Fruit fly (Drosophila melanogaster) whole organism, embryonic: ENCODE data around the gene vas.

Source experiments
- Abd-B ChIP-seq: fragments of 200-800 bp; sonication (Bioruptor generic); optimal IDR thresholded peaks from 2 replicates; lab custom pipeline; 2018; ENCODE audit warnings: missing biosample characterization, mild to moderate bottlenecking, missing genetic modification characterization, moderate library complexity
- CG10274 ChIP-seq: fragments of 200-800 bp; sonication (Bioruptor generic); optimal IDR thresholded peaks from 3 replicates; lab custom pipeline; 2017; ENCODE audit warnings: missing biosample characterization, mild to moderate bottlenecking, missing genetic modification characterization
- CG10959 ChIP-seq: fragments of 200-800 bp; sonication (Bioruptor generic); IDR thresholded peaks from 2 replicates; pipeline ENCODE4 v1.3.6; 2022; ENCODE audit warnings: missing biosample characterization, missing genetic modification characterization
- CG12219 ChIP-seq: fragments of 200-800 bp; sonication (Bioruptor generic); optimal IDR thresholded peaks from 3 replicates; lab custom pipeline; 2018; ENCODE audit warnings: missing biosample characterization, mild to moderate bottlenecking, missing genetic modification characterization
- CG1529 ChIP-seq: fragments of 200-800 bp; sonication (Bioruptor generic); optimal IDR thresholded peaks from 3 replicates; lab custom pipeline; 2018; ENCODE audit warnings: missing biosample characterization, missing genetic modification characterization
- CG17328 ChIP-seq: fragments of 200-800 bp; sonication (Bioruptor generic); IDR thresholded peaks from 2 replicates; pipeline ENCODE4 v1.3.6; 2022; ENCODE audit warnings: missing biosample characterization, missing genetic modification characterization
- CG17385 ChIP-seq: fragments of 200-800 bp; sonication (Bioruptor generic); optimal IDR thresholded peaks from 3 replicates; lab custom pipeline; 2018; ENCODE audit warnings: missing biosample characterization, mild to moderate bottlenecking, missing genetic modification characterization
- CG17568 ChIP-seq: fragments of 200-800 bp; sonication (Bioruptor generic); optimal IDR thresholded peaks from 2 replicates; lab custom pipeline; 2018; ENCODE audit warnings: missing biosample characterization, mild to moderate bottlenecking, missing genetic modification characterization, moderate library complexity
- CG1792 ChIP-seq: fragments of 200-800 bp; sonication (Bioruptor generic); optimal IDR thresholded peaks from 2 replicates; lab custom pipeline; 2016; ENCODE audit warnings: missing biosample characterization, missing genetic modification characterization
- CG18764 ChIP-seq: fragments of 200-800 bp; sonication (Bioruptor generic); optimal IDR thresholded peaks from 3 replicates; lab custom pipeline; 2016; ENCODE audit warnings: missing biosample characterization, missing genetic modification characterization
- CG2712 ChIP-seq: fragments of 200-800 bp; optimal IDR thresholded peaks from 3 replicates; lab custom pipeline; 2019; ENCODE audit warnings: missing biosample characterization, mild to moderate bottlenecking, missing genetic modification characterization, moderate library complexity
- CG31224 ChIP-seq: fragments of 200-800 bp; sonication (Bioruptor generic); IDR thresholded peaks from 2 replicates; pipeline ENCODE4 v1.3.6; 2022; ENCODE audit warnings: missing biosample characterization, missing genetic modification characterization
- CG3407 ChIP-seq: fragments of 200-800 bp; sonication (Bioruptor generic); optimal IDR thresholded peaks from 2 replicates; lab custom pipeline; 2018; ENCODE audit warnings: missing biosample characterization, mild to moderate bottlenecking, missing genetic modification characterization
- CG34422 ChIP-seq: fragments of 200-800 bp; sonication (Bioruptor generic); IDR thresholded peaks from 3 replicates; pipeline ENCODE4 v1.3.6; 2022; ENCODE audit warnings: missing biosample characterization, missing genetic modification characterization
- CG4282 ChIP-seq: fragments of 200-800 bp; sonication (Bioruptor generic); optimal IDR thresholded peaks from 2 replicates; lab custom pipeline; 2016; ENCODE audit warnings: missing biosample characterization, missing genetic modification characterization
- CG4424 ChIP-seq: fragments of 200-800 bp; sonication (Bioruptor generic); optimal IDR thresholded peaks from 3 replicates; lab custom pipeline; 2016; ENCODE audit warnings: missing biosample characterization, missing genetic modification characterization
- CG6654 ChIP-seq: fragments of 200-800 bp; sonication (Bioruptor generic); optimal IDR thresholded peaks from 2 replicates; lab custom pipeline; 2017; ENCODE audit warnings: missing biosample characterization, mild to moderate bottlenecking, missing genetic modification characterization
- CG6689 ChIP-seq: fragments of 200-800 bp; sonication (Bioruptor generic); IDR thresholded peaks from 2 replicates; pipeline ENCODE4 v1.3.6; 2022; ENCODE audit warnings: missing biosample characterization, missing genetic modification characterization
- CG8478 ChIP-seq: fragments of >200 bp; optimal IDR thresholded peaks from 2 replicates; lab custom pipeline; 2018
- CG9437 ChIP-seq: fragments of 200-800 bp; sonication (Bioruptor generic); optimal IDR thresholded peaks from 2 replicates; lab custom pipeline; 2018; ENCODE audit warnings: missing biosample characterization, mild to moderate bottlenecking, missing genetic modification characterization
- CG9609 ChIP-seq: fragments of 200-800 bp; sonication (Bioruptor generic); optimal IDR thresholded peaks from 3 replicates; lab custom pipeline; 2016; ENCODE audit warnings: missing biosample characterization, missing genetic modification characterization
- D ChIP-seq, 2 experiments: fragments of 200-800 bp in 1 of 2; fragments of >200 bp in 1 of 2; sonication (Bioruptor generic) in 1 of 2; optimal IDR thresholded peaks; 2 replicates in 1 of 2; 3 replicates in 1 of 2; lab custom pipeline; 2017; ENCODE audit warnings: mild to moderate bottlenecking in 1 of 2, missing biosample characterization in 1 of 2, missing genetic modification characterization in 1 of 2, missing genetic modification reagents in 1 of 2
- Dbx ChIP-seq: fragments of 200-800 bp; sonication (Bioruptor generic); IDR thresholded peaks from 3 replicates; pipeline ENCODE4 v1.3.6; 2022; ENCODE audit warnings: missing biosample characterization, missing genetic modification characterization
- Dek ChIP-seq: fragments of 200-800 bp; sonication (Bioruptor generic); optimal IDR thresholded peaks from 3 replicates; lab custom pipeline; 2019; ENCODE audit warnings: missing biosample characterization, mild to moderate bottlenecking, missing genetic modification characterization, moderate library complexity
- E2f1 ChIP-seq: fragments of 200-800 bp; sonication (Bioruptor generic); IDR thresholded peaks from 2 replicates; pipeline ENCODE4 v1.3.6; 2022; ENCODE audit warnings: missing biosample characterization, missing genetic modification characterization
- HLH54F ChIP-seq: fragments of 200-800 bp; sonication (Bioruptor generic); optimal IDR thresholded peaks from 3 replicates; lab custom pipeline; 2016; ENCODE audit warnings: missing biosample characterization, missing genetic modification characterization
- Hr39 ChIP-seq: fragments of >200 bp; optimal IDR thresholded peaks from 2 replicates; lab custom pipeline; 2017
- MBD-R2 ChIP-seq: fragments of 200-800 bp; sonication (Bioruptor generic); IDR thresholded peaks from 2 replicates; pipeline ENCODE4 v1.3.6; 2022; ENCODE audit warnings: missing biosample characterization, missing genetic modification characterization
- MTF-1 ChIP-seq: fragments of 200-800 bp; sonication (Bioruptor generic); optimal IDR thresholded peaks from 2 replicates; lab custom pipeline; 2018; ENCODE audit warnings: missing biosample characterization, mild to moderate bottlenecking, missing genetic modification characterization, borderline replicate concordance
- NC2α ChIP-seq: fragments of 200-800 bp; sonication (Bioruptor generic); optimal IDR thresholded peaks from 2 replicates; lab custom pipeline; 2016; ENCODE audit warnings: missing biosample characterization, missing genetic modification characterization
- Usf ChIP-seq: fragments of 200-800 bp; sonication (Bioruptor generic); optimal IDR thresholded peaks from 2 replicates; lab custom pipeline; 2017; ENCODE audit warnings: missing genotype, missing biosample characterization, missing genetic modification characterization
- ab ChIP-seq: fragments of 200-800 bp; sonication (Bioruptor generic); optimal IDR thresholded peaks from 2 replicates; lab custom pipeline; 2016; ENCODE audit warnings: missing biosample characterization, missing genetic modification characterization
- aop ChIP-seq: fragments of 200-800 bp; sonication (Bioruptor generic); IDR thresholded peaks from 2 replicates; pipeline ENCODE4 v1.3.6; 2022; ENCODE audit warnings: missing biosample characterization, missing genetic modification characterization
- bcd ChIP-seq: fragments of 200-800 bp; sonication (Bioruptor generic); optimal IDR thresholded peaks from 2 replicates; lab custom pipeline; 2017; ENCODE audit warnings: missing biosample characterization, mild to moderate bottlenecking, missing genetic modification characterization
- cato ChIP-seq: fragments of 200-800 bp; sonication (Bioruptor generic); optimal IDR thresholded peaks from 2 replicates; lab custom pipeline; 2016; ENCODE audit warnings: missing biosample characterization, missing genetic modification characterization, borderline replicate concordance
- eyg ChIP-seq: fragments of 200-800 bp; sonication (Bioruptor generic); optimal IDR thresholded peaks from 3 replicates; lab custom pipeline; 2016; ENCODE audit warnings: missing biosample characterization, missing genetic modification characterization
- fd102C ChIP-seq: fragments of 200-800 bp; sonication (Bioruptor generic); optimal IDR thresholded peaks from 2 replicates; lab custom pipeline; 2018; ENCODE audit warnings: missing biosample characterization, mild to moderate bottlenecking, missing genetic modification characterization, moderate library complexity
- ind ChIP-seq: fragments of 200-800 bp; sonication (Bioruptor generic); optimal IDR thresholded peaks from 3 replicates; lab custom pipeline; 2016; ENCODE audit warnings: missing biosample characterization, missing genetic modification characterization
- maf-S ChIP-seq: fragments of 200-800 bp; sonication (Bioruptor generic); optimal IDR thresholded peaks from 2 replicates; lab custom pipeline; 2016; ENCODE audit warnings: missing biosample characterization, missing genetic modification characterization
- mam ChIP-seq: fragments of 200-800 bp; sonication (Bioruptor generic); optimal IDR thresholded peaks from 3 replicates; lab custom pipeline; 2016; ENCODE audit warnings: missing biosample characterization, missing genetic modification characterization
- mirr ChIP-seq: fragments of 200-800 bp; sonication (Bioruptor generic); optimal IDR thresholded peaks from 3 replicates; lab custom pipeline; 2018; ENCODE audit warnings: missing biosample characterization, mild to moderate bottlenecking, missing genetic modification characterization
- nau ChIP-seq: fragments of 200-800 bp; sonication (Bioruptor generic); optimal IDR thresholded peaks from 3 replicates; lab custom pipeline; 2017; ENCODE audit warnings: missing biosample characterization, mild to moderate bottlenecking, missing genetic modification characterization, missing genetic modification reagents
- nmo ChIP-seq: fragments of 200-800 bp; sonication (Bioruptor generic); optimal IDR thresholded peaks from 2 replicates; lab custom pipeline; 2018; ENCODE audit warnings: missing biosample characterization, mild to moderate bottlenecking, missing genetic modification characterization, moderate library complexity
- onecut ChIP-seq: fragments of 200-800 bp; sonication (Bioruptor generic); IDR thresholded peaks from 2 replicates; pipeline ENCODE4 v1.3.6; 2022; ENCODE audit warnings: missing biosample characterization, missing genetic modification characterization
- p53 ChIP-seq: fragments of 200-800 bp; sonication (Bioruptor generic); optimal IDR thresholded peaks from 2 replicates; lab custom pipeline; 2016; ENCODE audit warnings: missing biosample characterization, missing genetic modification characterization
- pum ChIP-seq: fragments of 200-800 bp; sonication (Bioruptor generic); optimal IDR thresholded peaks from 2 replicates; lab custom pipeline; 2016; ENCODE audit warnings: missing biosample characterization, missing genetic modification characterization
- pzg ChIP-seq: fragments of 200-800 bp; sonication (Bioruptor generic); optimal IDR thresholded peaks from 3 replicates; lab custom pipeline; 2018; ENCODE audit warnings: missing biosample characterization, mild to moderate bottlenecking, missing genetic modification characterization, moderate library complexity
- shn ChIP-seq: fragments of 200-800 bp; sonication (Bioruptor generic); optimal IDR thresholded peaks from 3 replicates; lab custom pipeline; 2016; ENCODE audit warnings: missing biosample characterization, missing genetic modification characterization
- slp2 ChIP-seq: fragments of 200-800 bp; sonication (Bioruptor generic); optimal IDR thresholded peaks from 2 replicates; lab custom pipeline; 2016; ENCODE audit warnings: missing biosample characterization, missing genetic modification characterization
- stwl ChIP-seq: fragments of 200-800 bp; sonication (Bioruptor generic); optimal IDR thresholded peaks from 3 replicates; lab custom pipeline; 2018; ENCODE audit warnings: missing biosample characterization, mild to moderate bottlenecking, missing genetic modification characterization, moderate library complexity
- vvl ChIP-seq: fragments of 200-800 bp; sonication (Bioruptor generic); IDR thresholded peaks from 2 replicates; pipeline ENCODE4 v1.3.6; 2022; ENCODE audit warnings: missing biosample characterization, missing genetic modification characterization
- zf30C ChIP-seq: fragments of 200-800 bp; sonication (Bioruptor generic); optimal IDR thresholded peaks from 3 replicates; lab custom pipeline; 2018; ENCODE audit warnings: missing biosample characterization, mild to moderate bottlenecking, missing genetic modification characterization

Gene vas

dm6 chr2L:15067832-15068231 lies 6.4 kb downstream of the vas start (continued):
- no peak for TF ChIP-seq CG31224
- no peak for TF ChIP-seq CG9609 (GFP tag; lab: Kevin White, UChicago)
- no peak for TF ChIP-seq eyg (GFP tag; lab: Kevin White, UChicago)
- no peak for TF ChIP-seq shn (GFP tag; lab: Kevin White, UChicago)
- no peak for TF ChIP-seq vvl (GFP tag; lab: Robert Waterston, UW)
- no peak for TF ChIP-seq CG6654 (GFP tag; lab: Kevin White, UChicago)
- TF ChIP-seq CG17385, result peak; percentile 84
- peak; percentile 25 for TF ChIP-seq CG1792 (GFP tag; lab: Kevin White, UChicago)
- TF ChIP-seq CG4424 (GFP tag; lab: Kevin White, UChicago), result peak; percentile 5
- peak; percentile 20 for TF ChIP-seq zf30C
- no peak for TF ChIP-seq slp2 (GFP tag; lab: Kevin White, UChicago)
- peak; percentile 38 for TF ChIP-seq Dek
- TF ChIP-seq pum (GFP tag; lab: Kevin White, UChicago), result peak; percentile 15
- no peak for TF ChIP-seq fd102C (GFP tag; lab: Kevin White, UChicago)
- no peak for TF ChIP-seq CG18764 (GFP tag; lab: Kevin White, UChicago)
- TF ChIP-seq cato (GFP tag; lab: Kevin White, UChicago), result no peak
- TF ChIP-seq Dbx (GFP tag; lab: Robert Waterston, UW), result peak; percentile 64; the same call in 2 of the 3 replicates
- TF ChIP-seq NC2α (GFP tag; lab: Kevin White, UChicago), result no peak
- TF ChIP-seq CG4282 (GFP tag; lab: Kevin White, UChicago), result no peak
- peak; percentile 39 for TF ChIP-seq MTF-1
- no peak for TF ChIP-seq Hr39 (lab: Kevin White, UChicago)
- peak; percentile 82 for TF ChIP-seq stwl (tag; lab: Kevin White, UChicago)
- no peak for TF ChIP-seq CG12219
- peak; percentile 79 for TF ChIP-seq onecut (GFP tag; lab: Robert Waterston, UW)
- peak; percentile 68 for TF ChIP-seq CG8478
- TF ChIP-seq mam (GFP tag; lab: Kevin White, UChicago), result peak; percentile 38
- no peak for TF ChIP-seq aop (GFP tag; lab: Robert Waterston, UW)
- TF ChIP-seq Usf, result peak; percentile 42
- no peak for TF ChIP-seq CG17328 (GFP tag; lab: Robert Waterston, UW)
- no peak for TF ChIP-seq ab (GFP tag; lab: Kevin White, UChicago)
- no peak for TF ChIP-seq CG10274 (GFP tag; lab: Kevin White, UChicago)
- peak; percentile 68 for TF ChIP-seq MBD-R2 (GFP tag; lab: Robert Waterston, UW)
- TF ChIP-seq pzg (GFP tag; lab: Kevin White, UChicago), result peak; percentile 99
- TF ChIP-seq p53 (GFP tag; lab: Kevin White, UChicago), result no peak
- TF ChIP-seq CG10959 (GFP tag; lab: Robert Waterston, UW), result no peak
- no peak for TF ChIP-seq D (optimal IDR thresholded peaks at IDR 0.05; lab: Kevin White, UChicago)
- no peak for TF ChIP-seq D (GFP tag; optimal IDR thresholded peaks at IDR 0.05; lab: Kevin White, UChicago)
- peak; percentile 4 for TF ChIP-seq bcd
- no peak for TF ChIP-seq CG9437
- TF ChIP-seq CG34422 (GFP tag; lab: Robert Waterston, UW), result peak; percentile 85; the same call in 2 of the 3 replicates
- TF ChIP-seq mirr (GFP tag; lab: Kevin White, UChicago), result peak; percentile 77
- TF ChIP-seq HLH54F, result peak; percentile 25
- TF ChIP-seq nmo (GFP tag; lab: Kevin White, UChicago), result peak; percentile 59
- TF ChIP-seq CG1529 (GFP tag; lab: Kevin White, UChicago), result no peak
- TF ChIP-seq nau, result peak; percentile 24
- TF ChIP-seq CG6689 (GFP tag; lab: Robert Waterston, UW), result no peak
- TF ChIP-seq CG2712 (tag; lab: Kevin White, UChicago), result peak; percentile 71
- no peak for TF ChIP-seq CG3407 (GFP tag; lab: Kevin White, UChicago)
- peak; percentile 30 for TF ChIP-seq Abd-B (GFP tag; lab: Kevin White, UChicago)
- peak; percentile 12 for TF ChIP-seq maf-S (GFP tag; lab: Kevin White, UChicago)
- no peak for TF ChIP-seq ind (GFP tag; lab: Kevin White, UChicago)
- no peak for TF ChIP-seq CG17568
- TF ChIP-seq E2f1 (GFP tag; lab: Robert Waterston, UW), result peak; percentile 25; the same call in 1 of the 2 replicates
